Worm (Caenorhabditis elegans) whole organism, L2 larva: ENCODE data around the gene Y105C5A.15.

Experiments used
- R02D3.7 ChIP-seq: fragments of 150-350 bp; optimal IDR thresholded peaks from 2 replicates; lab custom pipeline; 2014; ENCODE audit warnings: missing biosample characterization, missing genetic modification characterization
- ZK546.5 ChIP-seq: sonication (generic microtip); optimal IDR thresholded peaks from 2 replicates; lab custom pipeline; 2017; ENCODE audit warnings: missing biosample characterization, missing genetic modification characterization
- ama-1 ChIP-seq: fragments of 150-350 bp; optimal IDR thresholded peaks from 2 replicates; lab custom pipeline; 2018; ENCODE audit warnings: inconsistent platforms
- ceh-82 ChIP-seq: fragments of 150-350 bp; optimal IDR thresholded peaks from 2 replicates; lab custom pipeline; 2014; ENCODE audit warnings: missing biosample characterization, missing genetic modification characterization
- egl-27 ChIP-seq: sonication (generic microtip); optimal IDR thresholded peaks from 3 replicates; lab custom pipeline; 2017; ENCODE audit warnings: missing biosample characterization, missing genetic modification reagents, missing genetic modification characterization
- elt-1 ChIP-seq: fragments of 150-350 bp; optimal IDR thresholded peaks from 2 replicates; lab custom pipeline; 2014; ENCODE audit warnings: missing biosample characterization, missing genetic modification characterization
- elt-3 ChIP-seq: sonication (generic microtip); optimal IDR thresholded peaks from 2 replicates; lab custom pipeline; 2017; ENCODE audit warnings: missing biosample characterization, missing genetic modification characterization
- gmeb-1 ChIP-seq: fragments of 150-350 bp; optimal IDR thresholded peaks from 2 replicates; lab custom pipeline; 2014; ENCODE audit warnings: missing biosample characterization, missing genetic modification characterization
- lin-39 ChIP-seq: fragments of 150-350 bp; optimal IDR thresholded peaks from 2 replicates; lab custom pipeline; 2014; ENCODE audit warnings: missing biosample characterization, missing genetic modification reagents, missing genetic modification characterization
- lsy-2 ChIP-seq, 2 experiments: fragments of 150-350 bp in 1 of 2; sonication (generic microtip) in 1 of 2; optimal IDR thresholded peaks; 2 replicates each; lab custom pipeline; 2014 to 2017; ENCODE audit warnings: missing biosample characterization in 2 of 2, missing genetic modification characterization in 2 of 2
- nhr-77 ChIP-seq: fragments of 150-350 bp; optimal IDR thresholded peaks from 2 replicates; lab custom pipeline; 2014; ENCODE audit warnings: missing biosample characterization, missing genetic modification characterization
- skn-1 ChIP-seq: sonication (generic microtip); optimal IDR thresholded peaks from 2 replicates; lab custom pipeline; 2017; ENCODE audit warnings: missing biosample characterization, missing genetic modification characterization
- unc-62 ChIP-seq: fragments of 150-350 bp; optimal IDR thresholded peaks from 2 replicates; lab custom pipeline; 2014; ENCODE audit warnings: missing biosample characterization, missing genetic modification reagents, missing genetic modification characterization

- no peak for TF ChIP-seq nhr-77 (tag; lab: Kevin White, UChicago)
- TF ChIP-seq lin-39 (tag; lab: Kevin White, UChicago): no peak
- no peak for TF ChIP-seq skn-1 (tag; lab: Kevin White, UChicago)
- TF ChIP-seq R02D3.7 (tag; lab: Kevin White, UChicago): no peak
- TF ChIP-seq ceh-82 (tag; lab: Kevin White, UChicago): no peak
- TF ChIP-seq elt-1 (tag; lab: Kevin White, UChicago): no peak
- TF ChIP-seq ZK546.5 (tag; lab: Kevin White, UChicago): no peak
- no peak for TF ChIP-seq gmeb-1 (tag; lab: Kevin White, UChicago)
- TF ChIP-seq unc-62 (GFP tag; lab: Kevin White, UChicago): no peak
- TF ChIP-seq ama-1: no peak
- no peak for TF ChIP-seq lsy-2 (tag; optimal IDR thresholded peaks at IDR 0.05; lab: Kevin White, UChicago)
- TF ChIP-seq egl-27: no peak
- no peak for TF ChIP-seq elt-3
Observed at ce11 chrIV:15718442-15718841, 29.4 kb downstream of the Y105C5A.15 start.
